Fruit fly (Drosophila melanogaster): Measurements from ENCODE around the gene bon.

dm6 chr3R:20555720-20556280 lies 37.1 kb upstream of the bon start:
- TF ChIP-seq usp (GFP tag; optimal IDR thresholded peaks at IDR 0.05) (no peak), CG8478 (optimal IDR thresholded peaks at IDR 0.05) (no peak), psq (optimal IDR thresholded peaks at IDR 0.05) (no peak), Dll (optimal IDR thresholded peaks at IDR 0.05) (peak; percentile 47), EcR (GFP tag; optimal IDR thresholded peaks at IDR 0.05) (no peak)
